Fruit fly (Drosophila melanogaster) whole organism, embryonic: ENCODE results near the gene CG12016.

Experiments
- Bgb ChIP-seq: fragments of 200-800 bp; sonication (Bioruptor generic); IDR thresholded peaks from 2 replicates; pipeline ENCODE4 v1.3.6; 2022; ENCODE audit warnings: missing biosample characterization, missing genetic modification characterization; ENCODE audit not compliant: partially characterized antibody
- Blimp-1 ChIP-seq: fragments of 200-800 bp; sonication (Bioruptor generic); optimal IDR thresholded peaks from 3 replicates; lab custom pipeline; 2018; ENCODE audit warnings: missing biosample characterization, missing genetic modification characterization, mild to moderate bottlenecking, moderate library complexity, missing genetic modification reagents
- C15 ChIP-seq: fragments of 200-800 bp; sonication (Bioruptor generic); IDR thresholded peaks from 3 replicates; pipeline ENCODE4 v1.3.6; 2022; ENCODE audit warnings: missing biosample characterization, missing genetic modification characterization
- CG10147 ChIP-seq: fragments of 200-800 bp; sonication (Bioruptor generic); optimal IDR thresholded peaks from 2 replicates; lab custom pipeline; 2019; ENCODE audit warnings: missing biosample characterization, mild to moderate bottlenecking, missing genetic modification characterization, moderate library complexity
- CG10543 ChIP-seq: fragments of 200-800 bp; sonication (Bioruptor generic); optimal IDR thresholded peaks from 3 replicates; lab custom pipeline; 2017; ENCODE audit warnings: missing biosample characterization, mild to moderate bottlenecking, missing genetic modification characterization, moderate library complexity
- CG12744 ChIP-seq: fragments of 200-800 bp; sonication (Bioruptor generic); optimal IDR thresholded peaks from 2 replicates; lab custom pipeline; 2016; ENCODE audit warnings: missing biosample characterization, missing genetic modification characterization
- CG13894 ChIP-seq: fragments of 200-800 bp; sonication (Bioruptor generic); optimal IDR thresholded peaks from 3 replicates; lab custom pipeline; 2018; ENCODE audit warnings: missing biosample characterization, mild to moderate bottlenecking, missing genetic modification characterization, moderate library complexity
- CG18262 ChIP-seq: fragments of 200-800 bp; optimal IDR thresholded peaks from 3 replicates; lab custom pipeline; 2019; ENCODE audit warnings: missing biosample characterization, mild to moderate bottlenecking, missing genetic modification characterization, moderate library complexity
- CG1832 ChIP-seq: fragments of 200-800 bp; sonication (Bioruptor generic); optimal IDR thresholded peaks from 2 replicates; lab custom pipeline; 2017; ENCODE audit warnings: missing biosample characterization, mild to moderate bottlenecking, missing genetic modification characterization, inconsistent platforms
- CG18764 ChIP-seq: fragments of 200-800 bp; sonication (Bioruptor generic); optimal IDR thresholded peaks from 3 replicates; lab custom pipeline; 2016; ENCODE audit warnings: missing biosample characterization, missing genetic modification characterization
- CG2889 ChIP-seq: fragments of 200-800 bp; sonication (Bioruptor generic); IDR thresholded peaks from 3 replicates; pipeline ENCODE4 v1.3.6; 2022; ENCODE audit warnings: missing biosample characterization, missing genetic modification characterization
- CG3163 ChIP-seq: fragments of 200-800 bp; sonication (Bioruptor generic); optimal IDR thresholded peaks from 3 replicates; lab custom pipeline; 2016; ENCODE audit warnings: missing biosample characterization, missing genetic modification characterization
- CG32772 ChIP-seq: fragments of 200-800 bp; sonication (Bioruptor generic); IDR thresholded peaks from 2 replicates; pipeline ENCODE4 v1.3.6; 2022; ENCODE audit warnings: missing biosample characterization, missing genetic modification characterization
- CG34376 ChIP-seq: fragments of 200-800 bp; sonication (Bioruptor generic); optimal IDR thresholded peaks from 2 replicates; lab custom pipeline; 2018; ENCODE audit warnings: missing biosample characterization, mild to moderate bottlenecking, missing genetic modification characterization
- CG34422 ChIP-seq: fragments of 200-800 bp; sonication (Bioruptor generic); IDR thresholded peaks from 3 replicates; pipeline ENCODE4 v1.3.6; 2022; ENCODE audit warnings: missing biosample characterization, missing genetic modification characterization
- CG4328 ChIP-seq: fragments of 200-800 bp; sonication (Bioruptor generic); optimal IDR thresholded peaks from 3 replicates; lab custom pipeline; 2017; ENCODE audit warnings: missing biosample characterization, missing genetic modification reagents, missing genetic modification characterization
- CG4820 ChIP-seq: fragments of 200-800 bp; sonication (Bioruptor generic); optimal IDR thresholded peaks from 3 replicates; lab custom pipeline; 2016; ENCODE audit warnings: missing biosample characterization, missing genetic modification characterization
- Chrac-16 ChIP-seq: fragments of 200-800 bp; sonication (Bioruptor generic); optimal IDR thresholded peaks from 3 replicates; lab custom pipeline; 2016; ENCODE audit warnings: missing biosample characterization, missing genetic modification characterization
- CoRest ChIP-seq: fragments of 200-800 bp; sonication (Bioruptor generic); optimal IDR thresholded peaks from 3 replicates; lab custom pipeline; 2018; ENCODE audit warnings: missing biosample characterization, mild to moderate bottlenecking, missing genetic modification characterization, moderate library complexity
- D ChIP-seq, 2 experiments: fragments of 200-800 bp in 1 of 2; fragments of >200 bp in 1 of 2; sonication (Bioruptor generic) in 1 of 2; optimal IDR thresholded peaks; 2 replicates in 1 of 2; 3 replicates in 1 of 2; lab custom pipeline; 2017; ENCODE audit warnings: mild to moderate bottlenecking in 1 of 2, missing biosample characterization in 1 of 2, missing genetic modification characterization in 1 of 2, missing genetic modification reagents in 1 of 2
- Drgx ChIP-seq: fragments of 200-800 bp; sonication (Bioruptor generic); IDR thresholded peaks from 2 replicates; pipeline ENCODE4 v1.3.6; 2022; ENCODE audit warnings: missing biosample characterization, missing genetic modification characterization
- ERR ChIP-seq: fragments of 200-800 bp; sonication (Bioruptor generic); optimal IDR thresholded peaks from 2 replicates; lab custom pipeline; 2016; ENCODE audit warnings: missing biosample characterization, missing genetic modification characterization
- HLH54F ChIP-seq: fragments of 200-800 bp; sonication (Bioruptor generic); optimal IDR thresholded peaks from 3 replicates; lab custom pipeline; 2016; ENCODE audit warnings: missing biosample characterization, missing genetic modification characterization
- HmgZ ChIP-seq: fragments of 200-800 bp; sonication (Bioruptor generic); optimal IDR thresholded peaks from 2 replicates; lab custom pipeline; 2018; ENCODE audit warnings: missing biosample characterization, mild to moderate bottlenecking, missing genetic modification characterization
- Nf-YA ChIP-seq: fragments of 200-800 bp; sonication (Bioruptor generic); IDR thresholded peaks from 2 replicates; pipeline ENCODE4 v1.3.6; 2022; ENCODE audit warnings: missing biosample characterization, missing genetic modification characterization
- Rx ChIP-seq: fragments of 200-800 bp; sonication (Bioruptor generic); IDR thresholded peaks from 2 replicates; pipeline ENCODE4 v1.3.6; 2022; ENCODE audit warnings: missing biosample characterization, missing genetic modification characterization
- Scr ChIP-seq: fragments of 200-800 bp; sonication (Bioruptor generic); IDR thresholded peaks from 2 replicates; pipeline ENCODE4 v1.3.6; 2022; ENCODE audit warnings: missing biosample characterization, missing genetic modification characterization; ENCODE audit not compliant: partially characterized antibody
- Sry-β ChIP-seq: fragments of 200-800 bp; sonication (Bioruptor generic); optimal IDR thresholded peaks from 2 replicates; lab custom pipeline; 2018; ENCODE audit warnings: missing biosample characterization, mild to moderate bottlenecking, missing genetic modification characterization, moderate library complexity
- bbx ChIP-seq: fragments of 200-800 bp; sonication (Bioruptor generic); IDR thresholded peaks from 2 replicates; pipeline ENCODE4 v1.3.6; 2022; ENCODE audit warnings: missing biosample characterization, missing genetic modification characterization; ENCODE audit not compliant: partially characterized antibody
- cas ChIP-seq: fragments of 200-800 bp; sonication (Bioruptor generic); IDR thresholded peaks from 2 replicates; pipeline ENCODE4 v1.3.6; 2022; ENCODE audit warnings: missing biosample characterization, missing genetic modification characterization
- cato ChIP-seq: fragments of 200-800 bp; sonication (Bioruptor generic); optimal IDR thresholded peaks from 2 replicates; lab custom pipeline; 2016; ENCODE audit warnings: missing biosample characterization, missing genetic modification characterization, borderline replicate concordance
- caup ChIP-seq: fragments of 200-800 bp; sonication (Bioruptor generic); optimal IDR thresholded peaks from 3 replicates; lab custom pipeline; 2017; ENCODE audit warnings: missing biosample characterization, mild to moderate bottlenecking, missing genetic modification characterization, moderate library complexity; ENCODE audit not compliant: severe bottlenecking
- chif ChIP-seq, 2 experiments: fragments of 200-800 bp; sonication (Bioruptor generic); optimal IDR thresholded peaks; 3 replicates each; lab custom pipeline; 2016; ENCODE audit warnings: missing biosample characterization in 2 of 2, missing genetic modification characterization in 2 of 2
- chm ChIP-seq: fragments of 200-800 bp; sonication (Bioruptor generic); IDR thresholded peaks from 2 replicates; pipeline ENCODE4 v1.3.6; 2022; ENCODE audit warnings: missing biosample characterization, missing genetic modification characterization
- da ChIP-seq: fragments of 200-800 bp; sonication (Bioruptor generic); optimal IDR thresholded peaks from 2 replicates; lab custom pipeline; 2016; ENCODE audit warnings: missing biosample characterization, missing genetic modification characterization
- ewg ChIP-seq: fragments of 200-800 bp; sonication (Bioruptor generic); optimal IDR thresholded peaks from 3 replicates; lab custom pipeline; 2017; ENCODE audit warnings: mild to moderate bottlenecking, missing biosample characterization, missing genetic modification reagents, missing genetic modification characterization
- fu2 ChIP-seq: fragments of 200-800 bp; sonication (Bioruptor generic); optimal IDR thresholded peaks from 2 replicates; lab custom pipeline; 2016; ENCODE audit warnings: missing biosample characterization, missing genetic modification characterization
- grn ChIP-seq: fragments of 200-800 bp; sonication (Bioruptor generic); optimal IDR thresholded peaks from 3 replicates; lab custom pipeline; 2017; ENCODE audit warnings: missing biosample characterization, missing genetic modification characterization
- gro ChIP-seq: fragments of 200-800 bp; sonication (Bioruptor generic); optimal IDR thresholded peaks from 2 replicates; lab custom pipeline; 2016; ENCODE audit warnings: missing biosample characterization, missing genetic modification characterization
- gsb ChIP-seq: fragments of 200-800 bp; sonication (Bioruptor generic); IDR thresholded peaks from 2 replicates; pipeline ENCODE4 v1.3.6; 2022; ENCODE audit warnings: missing biosample characterization, missing genetic modification characterization
- hb ChIP-seq: fragments of 200-800 bp; sonication (Bioruptor generic); IDR thresholded peaks from 3 replicates; pipeline ENCODE4 v1.3.6; 2022; ENCODE audit warnings: missing biosample characterization, missing genetic modification characterization; ENCODE audit not compliant: partially characterized antibody
- inv ChIP-seq: fragments of 200-800 bp; sonication (Bioruptor generic); IDR thresholded peaks from 2 replicates; pipeline ENCODE4 v1.3.6; 2022; ENCODE audit warnings: missing biosample characterization, missing genetic modification characterization; ENCODE audit not compliant: partially characterized antibody
- kay ChIP-seq: fragments of 200-800 bp; sonication (Bioruptor generic); optimal IDR thresholded peaks from 2 replicates; lab custom pipeline; 2016; ENCODE audit warnings: missing biosample characterization, missing genetic modification characterization
- lov ChIP-seq, 2 experiments: fragments of 200-800 bp in 1 of 2; fragments of >200 bp in 1 of 2; sonication (Bioruptor generic) in 1 of 2; IDR thresholded peaks in 1 of 2; optimal IDR thresholded peaks in 1 of 2; 2 replicates in 1 of 2; 3 replicates in 1 of 2; pipeline versions ENCODE4 v1.3.6 to Lab custom; 2017 to 2022; ENCODE audit warnings: missing biosample characterization in 1 of 2, missing genetic modification characterization in 1 of 2
- nau ChIP-seq: fragments of 200-800 bp; sonication (Bioruptor generic); optimal IDR thresholded peaks from 3 replicates; lab custom pipeline; 2017; ENCODE audit warnings: missing biosample characterization, mild to moderate bottlenecking, missing genetic modification characterization, missing genetic modification reagents
- otp ChIP-seq: fragments of 200-800 bp; sonication (Bioruptor generic); IDR thresholded peaks from 3 replicates; pipeline ENCODE4, ENCODE4 v1.3.6; 2022; ENCODE audit warnings: missing biosample characterization, missing genetic modification characterization
- pnt ChIP-seq: fragments of 200-800 bp; sonication (Bioruptor generic); optimal IDR thresholded peaks from 3 replicates; lab custom pipeline; 2016; ENCODE audit warnings: missing biosample characterization, missing genetic modification characterization
- trh ChIP-seq: fragments of 200-800 bp; sonication (Bioruptor generic); optimal IDR thresholded peaks from 2 replicates; lab custom pipeline; 2016; ENCODE audit warnings: missing biosample characterization, missing genetic modification characterization
- wdn ChIP-seq: fragments of 200-800 bp; sonication (Bioruptor generic); IDR thresholded peaks from 2 replicates; pipeline ENCODE4 v1.3.6; 2022; ENCODE audit warnings: missing biosample characterization, missing genetic modification characterization
- z ChIP-seq: fragments of 200-800 bp; sonication (Bioruptor generic); IDR thresholded peaks from 3 replicates; pipeline ENCODE4 v1.3.6; 2022; ENCODE audit warnings: missing biosample characterization, missing genetic modification characterization

CG12016 gene

dm6 chr3L:3288414-3288813 lies 30.9 kb upstream of the CG12016 start (continued):
- TF ChIP-seq grn (no peak), HmgZ (tag; lab: Kevin White, UChicago) (no peak), CG34376 (GFP tag; lab: Kevin White, UChicago) (no peak), Chrac-16 (GFP tag; lab: Kevin White, UChicago) (no peak), CG3163 (GFP tag; lab: Kevin White, UChicago) (no peak), otp (GFP tag; lab: Robert Waterston, UW) (peak; percentile 12; the same call in 1 of the 3 replicates), C15 (GFP tag; lab: Robert Waterston, UW) (no peak), ERR (GFP tag; lab: Kevin White, UChicago) (no peak), chm (GFP tag; lab: Robert Waterston, UW) (no peak), fu2 (no peak), CG4328 (no peak), cato (GFP tag; lab: Kevin White, UChicago) (no peak), chif (GFP tag; optimal IDR thresholded peaks at IDR 0.05; lab: Kevin White, UChicago) (no peak), da (GFP tag; lab: Kevin White, UChicago) (no peak), caup (no peak), CG18262 (tag; lab: Kevin White, UChicago) (peak; percentile 29), bbx (no peak), D (optimal IDR thresholded peaks at IDR 0.05; lab: Kevin White, UChicago) (no peak), D (GFP tag; optimal IDR thresholded peaks at IDR 0.05; lab: Kevin White, UChicago) (no peak), CG34422 (GFP tag; lab: Robert Waterston, UW) (no peak), cas (GFP tag; lab: Robert Waterston, UW) (no peak), HLH54F (no peak), pnt (GFP tag; lab: Kevin White, UChicago) (no peak), nau (GFP tag; lab: Kevin White, UChicago) (no peak), CG18764 (GFP tag; lab: Kevin White, UChicago) (peak; percentile 12), Bgb (GFP tag; lab: Robert Waterston, UW) (0 out of 2 replicates have a peak, but pooled peaks have one; percentile 33), Nf-YA (GFP tag; lab: Robert Waterston, UW) (no peak), CG2889 (no peak), CG12744 (GFP tag; lab: Kevin White, UChicago) (no peak), CG32772 (GFP tag; lab: Robert Waterston, UW) (peak; percentile 40; the same call in 1 of the 2 replicates), ewg (GFP tag; lab: Kevin White, UChicago) (no peak), hb (no peak), CG4820 (peak; percentile 34), Sry-β (GFP tag; lab: Kevin White, UChicago) (no peak), CG10543 (GFP tag; lab: Kevin White, UChicago) (no peak), Rx (GFP tag; lab: Robert Waterston, UW) (no peak), Drgx (GFP tag; lab: Robert Waterston, UW) (no peak), CG10147 (GFP tag; lab: Kevin White, UChicago) (no peak), trh (GFP tag; lab: Kevin White, UChicago) (no peak), gro (no peak), z (GFP tag; lab: Robert Waterston, UW) (no peak), wdn (GFP tag; lab: Robert Waterston, UW) (no peak), Blimp-1 (peak; percentile 11), CG13894 (tag; lab: Kevin White, UChicago) (no peak), gsb (GFP tag; lab: Robert Waterston, UW) (no peak), CG1832 (no peak), CoRest (tag; lab: Kevin White, UChicago) (no peak), Scr (no peak), kay (GFP tag; lab: Kevin White, UChicago) (no peak), inv (GFP tag; lab: Robert Waterston, UW) (no peak), lov (optimal IDR thresholded peaks at IDR 0.05; lab: Kevin White, UChicago) (no peak), lov (GFP tag; IDR thresholded peaks at IDR 0.05; lab: Robert Waterston, UW) (peak; percentile 56; the same call in 1 of the 3 replicates)
